Worm (Caenorhabditis elegans) whole organism, young adult: ENCODE data around the gene F32D8.12.
A peak's percentile ranks its signal among the peaks of the same experiment; 100 is the strongest.

ENCODE experiments used
- B0336.3 ChIP-seq: fragments of 200-800 bp; sonication (Bioruptor generic); IDR thresholded peaks from 2 replicates; pipeline ENCODE4 v1.3.6; 2022; ENCODE audit warnings: missing genetic modification characterization, missing compliant biosample characterization
- F23B12.7 ChIP-seq: sonication (generic microtip); optimal IDR thresholded peaks from 2 replicates; lab custom pipeline; 2017; ENCODE audit warnings: missing genetic modification characterization, mild to moderate bottlenecking, missing compliant biosample characterization, antibody characterized with exemption, moderate library complexity; ENCODE audit not compliant: insufficient read depth
- F55B11.4 ChIP-seq: sonication (generic microtip); optimal IDR thresholded peaks from 2 replicates; lab custom pipeline; 2016; ENCODE audit warnings: missing compliant biosample characterization, missing genetic modification characterization, borderline replicate concordance; ENCODE audit not compliant: insufficient read depth
- F57C9.4 ChIP-seq: sonication (generic microtip); optimal IDR thresholded peaks from 2 replicates; lab custom pipeline; 2017; ENCODE audit warnings: mild to moderate bottlenecking, missing genetic modification characterization, missing compliant biosample characterization
- K11D2.4 ChIP-seq: fragments of 200-800 bp; sonication (Bioruptor generic); IDR thresholded peaks from 2 replicates; pipeline ENCODE4 v1.3.6; 2022; ENCODE audit warnings: missing genetic modification reagents, missing genetic modification characterization, missing compliant biosample characterization
- T07F8.4 ChIP-seq: sonication (generic microtip); optimal IDR thresholded peaks from 2 replicates; lab custom pipeline; 2016; ENCODE audit warnings: mild to moderate bottlenecking, missing genetic modification characterization, moderate library complexity, missing compliant biosample characterization
- Y56A3A.18 ChIP-seq: fragments of 200-800 bp; sonication (Bioruptor generic); IDR thresholded peaks from 2 replicates; pipeline ENCODE4 v1.3.6; 2022; ENCODE audit warnings: missing genetic modification reagents, missing genetic modification characterization, missing compliant biosample characterization
- Y79H2A.3 ChIP-seq: fragments of 200-800 bp; sonication (Bioruptor generic); conservative IDR thresholded peaks from 2 replicates; pipeline ENCODE4 v1.3.6; 2022; ENCODE audit warnings: missing genetic modification reagents, missing genetic modification characterization, missing compliant biosample characterization
- ama-1 ChIP-seq, 3 experiments: fragments of 150-350 bp in 1 of 3; sonication (generic microtip) in 2 of 3; optimal IDR thresholded peaks; 2 replicates each; lab custom pipeline; 2014 to 2018; ENCODE audit warnings: missing biosample characterization in 2 of 3, missing genetic modification characterization in 2 of 3, missing genetic modification reagents in 2 of 3
- atf-7 ChIP-seq: sonication (generic microtip); optimal IDR thresholded peaks from 2 replicates; lab custom pipeline; 2017; ENCODE audit warnings: mild to moderate bottlenecking, missing genetic modification characterization, missing compliant biosample characterization
- attf-6 ChIP-seq: fragments of 200-800 bp; sonication (Bioruptor generic); IDR thresholded peaks from 2 replicates; pipeline ENCODE4 v1.3.6; 2022; ENCODE audit warnings: missing genetic modification reagents, missing genetic modification characterization, missing compliant biosample characterization
- cebp-2 ChIP-seq: fragments of 200-800 bp; sonication (Bioruptor generic); IDR thresholded peaks from 2 replicates; pipeline ENCODE4 v1.3.6; 2022; ENCODE audit warnings: missing genetic modification characterization, missing compliant biosample characterization
- ceh-27 ChIP-seq: fragments of 200-800 bp; sonication (Bioruptor generic); optimal IDR thresholded peaks from 2 replicates; lab custom pipeline; 2018; ENCODE audit warnings: mild to moderate bottlenecking, missing genetic modification characterization, moderate library complexity, missing compliant biosample characterization
- ceh-40 ChIP-seq: fragments of 200-800 bp; sonication (Bioruptor generic); IDR thresholded peaks from 2 replicates; pipeline ENCODE4 v1.3.6; 2022; ENCODE audit warnings: missing genetic modification characterization, missing compliant biosample characterization
- ceh-58 ChIP-seq: fragments of 200-800 bp; sonication (Bioruptor generic); IDR thresholded peaks from 2 replicates; pipeline ENCODE4 v1.3.6; 2022; ENCODE audit warnings: missing genetic modification characterization, missing compliant biosample characterization
- chd-7 ChIP-seq: sonication (generic microtip); optimal IDR thresholded peaks from 2 replicates; lab custom pipeline; 2016; ENCODE audit warnings: mild to moderate bottlenecking, missing genetic modification characterization, moderate library complexity, missing compliant biosample characterization
- dox-1 ChIP-seq: fragments of 200-800 bp; sonication (Bioruptor generic); IDR thresholded peaks from 2 replicates; pipeline ENCODE4 v1.3.6; 2022; ENCODE audit warnings: missing genetic modification reagents, missing genetic modification characterization, missing compliant biosample characterization
- dpff-1 ChIP-seq: sonication (generic microtip); optimal IDR thresholded peaks from 2 replicates; lab custom pipeline; 2017; ENCODE audit warnings: mild to moderate bottlenecking, missing genetic modification characterization, missing compliant biosample characterization
- egl-44 ChIP-seq: fragments of 200-800 bp; sonication (Bioruptor generic); IDR thresholded peaks from 2 replicates; pipeline ENCODE4 v1.3.6; 2022; ENCODE audit warnings: missing genetic modification reagents, missing genetic modification characterization, missing compliant biosample characterization
- ets-4 ChIP-seq: fragments of 200-800 bp; sonication (Bioruptor generic); optimal IDR thresholded peaks from 2 replicates; lab custom pipeline; 2018; ENCODE audit warnings: mild to moderate bottlenecking, missing genetic modification characterization, missing compliant biosample characterization
- hlh-26 ChIP-seq: fragments of 200-800 bp; sonication (Bioruptor generic); conservative IDR thresholded peaks from 2 replicates; pipeline ENCODE4 v1.3.6; 2022; ENCODE audit warnings: missing genetic modification reagents, missing genetic modification characterization, missing compliant biosample characterization
- let-607 ChIP-seq, 2 experiments: fragments of 200-800 bp in 1 of 2; sonication (Bioruptor generic) in 1 of 2; sonication (generic microtip) in 1 of 2; optimal IDR thresholded peaks; 2 replicates each; lab custom pipeline; 2016 to 2018; ENCODE audit warnings: mild to moderate bottlenecking in 2 of 2, missing compliant biosample characterization in 2 of 2, missing genetic modification characterization in 2 of 2, moderate library complexity in 2 of 2, missing genotype in 1 of 2
- lin-26 ChIP-seq: fragments of 200-800 bp; sonication (Bioruptor generic); IDR thresholded peaks from 2 replicates; pipeline ENCODE4 v1.3.6; 2022; ENCODE audit warnings: missing genetic modification reagents, missing genetic modification characterization, missing compliant biosample characterization
- lin-35 ChIP-seq, 3 experiments: fragments of 150-350 bp in 2 of 3; sonication (generic microtip) in 1 of 3; optimal IDR thresholded peaks; 2 replicates each; lab custom pipeline; 2014 to 2018; ENCODE audit warnings: missing biosample characterization in 3 of 3, missing genetic modification characterization in 3 of 3, missing genetic modification reagents in 3 of 3
- lir-1 ChIP-seq: fragments of 200-800 bp; sonication (Bioruptor generic); conservative IDR thresholded peaks from 2 replicates; pipeline ENCODE4 v1.3.6; 2022; ENCODE audit warnings: missing genetic modification reagents, missing genetic modification characterization, missing compliant biosample characterization
- lsl-1 ChIP-seq: fragments of 200-800 bp; sonication (Bioruptor generic); optimal IDR thresholded peaks from 2 replicates; lab custom pipeline; 2018; ENCODE audit warnings: mild to moderate bottlenecking, missing genetic modification characterization, moderate library complexity, missing compliant biosample characterization
- madf-3 ChIP-seq: fragments of 200-800 bp; sonication (Bioruptor generic); IDR thresholded peaks from 2 replicates; pipeline ENCODE4 v1.3.6; 2022; ENCODE audit warnings: missing genetic modification reagents, missing genetic modification characterization, missing compliant biosample characterization
- madf-6 ChIP-seq: fragments of 200-800 bp; sonication (Bioruptor generic); IDR thresholded peaks from 2 replicates; pipeline ENCODE4 v1.3.6; 2022; ENCODE audit warnings: missing genetic modification reagents, missing genetic modification characterization, missing compliant biosample characterization
- nfya-2 ChIP-seq: fragments of 200-800 bp; sonication (Bioruptor generic); IDR thresholded peaks from 2 replicates; pipeline ENCODE4 v1.3.6; 2022; ENCODE audit warnings: missing genetic modification reagents, missing genetic modification characterization, missing compliant biosample characterization
- nhr-120 ChIP-seq: fragments of 200-800 bp; sonication (Bioruptor generic); IDR thresholded peaks from 2 replicates; pipeline ENCODE4 v1.3.6; 2022; ENCODE audit warnings: missing genetic modification characterization, missing compliant biosample characterization
- pbrm-1 ChIP-seq: fragments of 200-800 bp; sonication (Bioruptor generic); IDR thresholded peaks from 2 replicates; pipeline ENCODE4 v1.3.6; 2022; ENCODE audit warnings: missing genetic modification reagents, missing genetic modification characterization, missing compliant biosample characterization
- sdz-38 ChIP-seq: sonication (generic microtip); optimal IDR thresholded peaks from 2 replicates; lab custom pipeline; 2016; ENCODE audit warnings: missing genotype, missing genetic modification characterization, missing compliant biosample characterization
- snpc-3.4 ChIP-seq: sonication (generic microtip); optimal IDR thresholded peaks from 2 replicates; lab custom pipeline; 2017; ENCODE audit warnings: missing genetic modification characterization, mild to moderate bottlenecking, missing compliant biosample characterization, antibody characterized with exemption, moderate library complexity, missing genotype, missing genetic modification reagents
- snpc-4 ChIP-seq, 5 experiments: fragments of 150-350 bp in 1 of 5; sonication (generic microtip) in 4 of 5; optimal IDR thresholded peaks; 2 replicates each; lab custom pipeline; 2014 to 2018; ENCODE audit warnings: missing genetic modification characterization in 5 of 5, missing biosample characterization in 3 of 5, antibody characterized with exemption in 2 of 5, mild to moderate bottlenecking in 2 of 5, missing compliant biosample characterization in 2 of 5, missing genotype in 2 of 5, moderate library complexity in 2 of 5, missing genetic modification reagents in 1 of 5
- sptf-2 ChIP-seq: fragments of 200-800 bp; sonication (Bioruptor generic); optimal IDR thresholded peaks from 2 replicates; lab custom pipeline; 2018; ENCODE audit warnings: mild to moderate bottlenecking, missing genetic modification characterization, missing compliant biosample characterization
- xnd-1 ChIP-seq: sonication (generic microtip); optimal IDR thresholded peaks from 2 replicates; lab custom pipeline; 2016; ENCODE audit warnings: missing genotype, missing genetic modification reagents, missing genetic modification characterization, missing compliant biosample characterization
- zfh-2 ChIP-seq: fragments of 200-800 bp; sonication (Bioruptor generic); conservative IDR thresholded peaks from 2 replicates; pipeline ENCODE4 v1.3.6; 2022; ENCODE audit warnings: missing genetic modification reagents, missing genetic modification characterization, missing compliant biosample characterization
- ztf-25 ChIP-seq: fragments of 200-800 bp; sonication (Bioruptor generic); IDR thresholded peaks from 2 replicates; pipeline ENCODE4 v1.3.6; 2022; ENCODE audit warnings: missing genetic modification reagents, missing genetic modification characterization, missing compliant biosample characterization
- ztf-28 ChIP-seq: fragments of 200-800 bp; sonication (Bioruptor generic); IDR thresholded peaks from 2 replicates; pipeline ENCODE4 v1.3.6; 2022; ENCODE audit warnings: missing genetic modification reagents, missing genetic modification characterization, missing compliant biosample characterization
- ztf-3 ChIP-seq: fragments of 200-800 bp; sonication (Bioruptor generic); optimal IDR thresholded peaks from 2 replicates; lab custom pipeline; 2018; ENCODE audit warnings: mild to moderate bottlenecking, missing genetic modification characterization, missing compliant biosample characterization

Gene F32D8.12

ce11 chrV:10897172-10897571 lies 6.3 kb upstream of the F32D8.12 start (continued):
- TF ChIP-seq sdz-38 (tag; lab: Kevin White, UChicago) (no peak), hlh-26 (GFP tag; lab: Robert Waterston, UW) (no peak)

- TF ChIP-seq ztf-3 (GFP tag; lab: Kevin White, UChicago) (no peak), madf-3 (GFP tag; lab: Robert Waterston, UW) (no peak), lsl-1 (GFP tag; lab: Kevin White, UChicago) (no peak), ztf-28 (GFP tag; lab: Robert Waterston, UW) (no peak), F57C9.4 (tag; lab: Kevin White, UChicago) (no peak)
These were observed 6.1 kb upstream of the F32D8.12 start, which contains the start of gene sec-61.G for ce11 chrV:10897106-10897171. Gene sec-61.G, minus strand, starts transcription at chrV:10897143.

DNA sequence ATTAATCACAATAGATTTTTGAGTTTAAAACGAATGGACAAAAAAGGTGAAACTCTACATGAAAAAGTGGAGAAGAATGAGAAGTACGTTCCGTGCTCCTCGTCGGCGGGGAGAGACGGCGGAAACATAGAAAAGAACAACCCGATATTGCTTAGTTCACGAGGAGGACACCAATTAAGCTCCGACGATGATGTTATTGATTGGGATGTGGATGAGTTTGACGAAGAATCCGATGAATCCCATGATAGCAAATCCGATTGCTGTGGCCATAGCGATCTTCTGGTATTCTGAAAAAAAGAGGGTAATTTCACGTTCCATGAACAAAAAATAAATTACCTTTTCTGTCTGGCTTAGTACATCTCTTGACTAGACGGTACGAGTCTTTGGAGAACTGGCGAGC lies 5.9 kb upstream of the F32D8.12 start:
- TF ChIP-seq Y79H2A.3 (GFP tag; lab: Robert Waterston, UW) (no peak), ceh-58 (GFP tag; lab: Robert Waterston, UW) (0 out of 2 replicates have a peak, but pooled peaks have one; percentile 5), Y56A3A.18 (0 out of 2 replicates have a peak, but pooled peaks have one; percentile 10), lin-35 (GFP tag; optimal IDR thresholded peaks at IDR 0.05; lab: Kevin White, UChicago) (no peak), zfh-2 (GFP tag; lab: Robert Waterston, UW) (no peak), chd-7 (no peak)

ce11 chrV:10896295-10896694 lies 5.5 kb upstream of the F32D8.12 start, which contains the start of gene F32D8.13:
Gene F32D8.13, minus strand, starts transcription at chrV:10896543.
- 0 out of 2 replicates have a peak, but pooled peaks have one; percentile 3 for TF ChIP-seq madf-3 (GFP tag; lab: Robert Waterston, UW)
- TF ChIP-seq atf-7 (tag; lab: Kevin White, UChicago) = peak; percentile 7
- no peak for TF ChIP-seq sptf-2 (GFP tag; lab: Kevin White, UChicago)
- TF ChIP-seq cebp-2 (GFP tag; lab: Robert Waterston, UW) = no peak
- 0 out of 2 replicates have a peak, but pooled peaks have one; percentile 26 for TF ChIP-seq B0336.3 (GFP tag; lab: Robert Waterston, UW)
- TF ChIP-seq attf-6 (GFP tag; lab: Robert Waterston, UW) = 0 out of 2 replicates have a peak, but pooled peaks have one; percentile 41
- no peak for TF ChIP-seq ets-4 (GFP tag; lab: Kevin White, UChicago)
- 0 out of 2 replicates have a peak, but pooled peaks have one; percentile 33 for TF ChIP-seq Y56A3A.18
- TF ChIP-seq let-607 (tag; optimal IDR thresholded peaks at IDR 0.05; lab: Kevin White, UChicago) = peak in 1 of 2 experiments; percentile 40
- TF ChIP-seq ama-1 (optimal IDR thresholded peaks at IDR 0.05; lab: Kevin White, UChicago) = peak; percentile 58
- TF ChIP-seq ama-1 (GFP tag; optimal IDR thresholded peaks at IDR 0.05; lab: Kevin White, UChicago) = no peak
- TF ChIP-seq ceh-40 (GFP tag; lab: Robert Waterston, UW) = no peak
- no peak for TF ChIP-seq dpff-1
- no peak for TF ChIP-seq dox-1 (GFP tag; lab: Robert Waterston, UW)
- TF ChIP-seq, all 124 proteins: peak for 7

DNA sequence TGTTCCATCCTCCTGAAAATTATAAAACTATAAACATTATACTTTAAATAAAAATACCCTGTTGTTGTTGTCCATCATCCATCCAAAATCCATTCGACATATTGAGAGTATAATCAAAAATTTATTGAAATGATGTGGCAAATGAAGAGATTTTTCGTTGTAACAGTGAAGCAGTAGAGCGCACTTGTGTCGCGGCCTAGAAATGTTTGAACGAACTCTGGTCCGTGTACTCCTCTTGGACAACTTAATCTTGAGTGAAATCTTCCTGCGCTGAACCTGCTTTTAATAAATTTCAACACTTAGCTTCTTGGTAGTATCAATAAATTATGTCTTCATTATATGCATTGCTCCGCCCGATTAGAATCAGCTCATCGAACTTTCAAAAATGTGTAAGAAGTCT lies 3.8 kb upstream of the F32D8.12 start, which contains the start of the genes F32D8.14 and F32D8.5:
Gene F32D8.14, minus strand, starts transcription at position 188 of the 400 bp plus-strand sequence.
Gene F32D8.5, plus strand, starts transcription at position 200 of the 400 bp plus-strand sequence.
- TF ChIP-seq attf-6 (GFP tag; lab: Robert Waterston, UW) (no peak), lir-1 (GFP tag; lab: Robert Waterston, UW) (no peak), lin-26 (GFP tag; lab: Robert Waterston, UW) (no peak), madf-6 (peak; percentile 53; the same call in 1 of the 2 replicates), ceh-27 (GFP tag; lab: Kevin White, UChicago) (peak; percentile 84), T07F8.4 (peak; percentile 5), nhr-120 (no peak), F23B12.7 (tag; lab: Kevin White, UChicago) (no peak), lsl-1 (GFP tag; lab: Kevin White, UChicago) (peak; percentile 30), F55B11.4 (tag; lab: Kevin White, UChicago) (no peak), K11D2.4 (GFP tag; lab: Robert Waterston, UW) (0 out of 2 replicates have a peak, but pooled peaks have one; percentile 45), egl-44 (no peak), nfya-2 (GFP tag; lab: Robert Waterston, UW) (no peak), Y79H2A.3 (GFP tag; lab: Robert Waterston, UW) (no peak), pbrm-1 (peak; percentile 62), ztf-25 (GFP tag; lab: Robert Waterston, UW) (0 out of 2 replicates have a peak, but pooled peaks have one; percentile 17), snpc-3.4 (tag; lab: Kevin White, UChicago) (peak; percentile 70), B0336.3 (GFP tag; lab: Robert Waterston, UW) (no peak), snpc-4 (GFP tag; optimal IDR thresholded peaks at IDR 0.05; lab: Kevin White, UChicago) (no peak), snpc-4 (tag; optimal IDR thresholded peaks at IDR 0.05; lab: Kevin White, UChicago) (peak in 2 of 4 experiments; percentile 55 to 68), xnd-1 (tag; lab: Kevin White, UChicago) (no peak)
